Worm (Caenorhabditis elegans): Measurements from ENCODE around the gene cln-3.3.
"Not testable (repeated sequence)": the region's sequence is repeated elsewhere in the genome, so short reads cannot be mapped to it uniquely, and the experiment has no call there.

Gene cln-3.3

ce11 chrV:8716175-8716574, 33.3 kb downstream of the cln-3.3 start, which contains the start of gene glr-5:
Gene glr-5 (plus strand): TSS chrV:8716495.
- TF ChIP-seq jun-1 (tag; optimal IDR thresholded peaks at IDR 0.05), result no peak
- peak; percentile 61 for TF ChIP-seq fkh-10 (GFP tag; optimal IDR thresholded peaks at IDR 0.05)
- peak; percentile 68 for TF ChIP-seq lin-14 (GFP tag; optimal IDR thresholded peaks at IDR 0.05)
- no peak for TF ChIP-seq rnt-1 (tag; optimal IDR thresholded peaks at IDR 0.05)
- peak; percentile 52 for TF ChIP-seq ces-1 (GFP tag; optimal IDR thresholded peaks at IDR 0.05)

ce11 chrV:8718399-8718798, 35.5 kb downstream of the cln-3.3 start:
- no peak for TF ChIP-seq unc-62 (GFP tag; optimal IDR thresholded peaks at IDR 0.05)
- TF ChIP-seq nhr-12 (tag; optimal IDR thresholded peaks at IDR 0.05), result no peak
- TF ChIP-seq skn-1 (tag; optimal IDR thresholded peaks at IDR 0.05), result no peak
- no peak for TF ChIP-seq nhr-47 (tag; optimal IDR thresholded peaks at IDR 0.05)
- TF ChIP-seq lir-3 (tag; optimal IDR thresholded peaks at IDR 0.05; ENCODE audit: poor library complexity), result no peak
- TF ChIP-seq jun-1 (tag; optimal IDR thresholded peaks at IDR 0.05), result no peak
- no peak for TF ChIP-seq vab-15 (tag; optimal IDR thresholded peaks at IDR 0.05)
- no peak for TF ChIP-seq nhr-90 (tag; optimal IDR thresholded peaks at IDR 0.05; ENCODE audit: poor library complexity)

- TF ChIP-seq hlh-17 (GFP tag; optimal IDR thresholded peaks at IDR 0.05; ENCODE audit: borderline replicate concordance); ztf-11 (tag; optimal IDR thresholded peaks at IDR 0.05); ceh-88 (GFP tag; IDR thresholded peaks at IDR 0.05): not testable (repeated sequence)
Measured at ce11 chrV:8722160-8722559, 39.3 kb downstream of the cln-3.3 start, which contains the start of gene ZC196.8. Gene ZC196.8 (minus strand): TSS chrV:8722260.

ce11 chrV:8726228-8726627, 43.4 kb downstream of the cln-3.3 start, which contains the start of gene droe-8:
Gene droe-8 (plus strand): TSS chrV:8726528.
- TF ChIP-seq lin-13 (GFP tag; optimal IDR thresholded peaks at IDR 0.05); elt-3 (tag; optimal IDR thresholded peaks at IDR 0.05); nhr-28 (tag; optimal IDR thresholded peaks at IDR 0.05): not testable (repeated sequence)

ce11 chrV:8727077-8727476, 44.2 kb downstream of the cln-3.3 start, which contains the start of gene ZC196.9:
Gene ZC196.9 (minus strand): TSS chrV:8727177.
- TF ChIP-seq unc-30 (tag; optimal IDR thresholded peaks at IDR 0.05) (no peak), irx-1 (tag; optimal IDR thresholded peaks at IDR 0.05) (no peak), alr-1 (tag; optimal IDR thresholded peaks at IDR 0.05; ENCODE audit: borderline replicate concordance) (no peak), sox-4 (tag; optimal IDR thresholded peaks at IDR 0.05) (no peak), fos-1 (tag; optimal IDR thresholded peaks at IDR 0.05) (no peak), nhr-90 (tag; optimal IDR thresholded peaks at IDR 0.05; ENCODE audit: poor library complexity) (no peak), lir-3 (tag; optimal IDR thresholded peaks at IDR 0.05; ENCODE audit: poor library complexity) (no peak)

- TF ChIP-seq ets-5 (GFP tag; IDR thresholded peaks at IDR 0.05) (no peak), skn-1 (tag; optimal IDR thresholded peaks at IDR 0.05) (no peak), nhr-11 (tag; optimal IDR thresholded peaks at IDR 0.05) (no peak), mef-2 (tag; optimal IDR thresholded peaks at IDR 0.05) (no peak), lin-39 (tag; optimal IDR thresholded peaks at IDR 0.05) (no peak), blmp-1 (tag; optimal IDR thresholded peaks at IDR 0.05) (no peak), unc-98 (GFP tag; IDR thresholded peaks at IDR 0.05) (no peak), lir-3 (tag; optimal IDR thresholded peaks at IDR 0.05; ENCODE audit: poor library complexity) (no peak), vab-15 (tag; optimal IDR thresholded peaks at IDR 0.05) (no peak), isw-1 (GFP tag; IDR thresholded peaks at IDR 0.05) (no peak)
Measured at ce11 chrV:8729100-8729499, 46.2 kb downstream of the cln-3.3 start, which contains the start of gene ZC196.5. Gene ZC196.5 (plus strand): TSS chrV:8729400.

- no peak for TF ChIP-seq efl-1 (optimal IDR thresholded peaks at IDR 0.05)
- TF ChIP-seq efl-1 (GFP tag; optimal IDR thresholded peaks at IDR 0.05 in 1 of 2), result no peak
- TF ChIP-seq elt-2 (tag; optimal IDR thresholded peaks at IDR 0.05), result peak; percentile 21
Measured at ce11 chrV:8730991-8731390, 48.1 kb downstream of the cln-3.3 start.

Measured in whole organism, L1 larva.